Worm (Caenorhabditis elegans): Measurements from ENCODE around the gene madf-4.

madf-4 gene

DNA sequence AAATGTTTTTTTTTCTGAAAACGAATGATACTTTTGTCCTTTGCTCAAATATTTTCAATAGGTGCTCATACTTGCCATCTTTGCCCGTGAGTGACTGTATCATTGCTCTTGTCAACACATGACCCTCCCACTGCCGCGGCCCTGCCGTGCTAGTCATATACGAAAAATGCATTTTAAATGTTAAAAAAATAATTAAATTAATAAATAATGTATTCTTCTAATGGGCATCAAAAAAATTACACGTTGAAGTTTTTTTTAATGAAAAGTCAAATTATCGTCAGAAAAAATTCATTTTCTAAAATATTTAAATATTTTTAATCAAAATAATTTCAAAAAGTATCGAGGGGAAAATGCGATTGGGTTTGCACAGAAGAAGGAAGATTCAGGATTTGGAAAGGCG is 39.8 kb downstream of the madf-4 start, which contains the start of gene C50H2.7:
Gene C50H2.7 (plus strand): TSS at position 301 of the 400 bp plus-strand sequence.
- no peak for TF ChIP-seq klf-2 (GFP tag; conservative IDR thresholded peaks at IDR 0.05)
- no peak for TF ChIP-seq med-1 (GFP tag; optimal IDR thresholded peaks at IDR 0.05; ENCODE audit: insufficient read depth)
- no peak for TF ChIP-seq flt-1 (GFP tag; IDR thresholded peaks at IDR 0.05)
- no peak for TF ChIP-seq ztf-29 (GFP tag; IDR thresholded peaks at IDR 0.05)
- TF ChIP-seq ztf-23 (GFP tag; IDR thresholded peaks at IDR 0.05): no peak
- TF ChIP-seq cog-1 (tag; optimal IDR thresholded peaks at IDR 0.05): no peak
- no peak for TF ChIP-seq T22C8.4 (GFP tag; IDR thresholded peaks at IDR 0.05)
- TF ChIP-seq tab-1 (GFP tag; IDR thresholded peaks at IDR 0.05): no peak
- no peak for TF ChIP-seq ref-1 (GFP tag; conservative IDR thresholded peaks at IDR 0.05)

DNA sequence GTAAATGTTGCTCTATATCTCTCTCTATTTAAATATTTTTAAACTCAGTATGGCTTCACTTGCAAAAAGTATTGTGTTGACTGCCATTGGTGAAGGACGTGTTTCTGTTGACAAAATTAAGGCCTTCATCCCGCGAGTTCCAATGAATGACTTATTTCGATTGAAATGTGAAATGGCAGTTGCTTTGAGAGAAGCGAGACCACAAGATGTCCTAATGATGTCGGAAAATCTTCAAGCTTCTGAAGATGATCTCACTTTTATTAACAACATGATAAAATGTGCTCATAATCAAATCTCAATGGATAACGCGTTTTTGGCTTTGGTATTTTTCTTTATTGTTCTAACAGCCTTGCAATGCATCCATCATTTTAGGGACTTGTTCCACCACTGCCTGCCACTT is 41.0 kb downstream of the madf-4 start, which contains the start of gene ceh-75:
Gene ceh-75 (plus strand): TSS at position 50 of the 400 bp plus-strand sequence.
- TF ChIP-seq T22C8.4 (GFP tag; IDR thresholded peaks at IDR 0.05) (no peak), klf-2 (GFP tag; conservative IDR thresholded peaks at IDR 0.05) (no peak), med-1 (GFP tag; optimal IDR thresholded peaks at IDR 0.05; ENCODE audit: insufficient read depth) (no peak), ztf-23 (GFP tag; IDR thresholded peaks at IDR 0.05) (no peak), tab-1 (GFP tag; IDR thresholded peaks at IDR 0.05) (no peak), flt-1 (GFP tag; IDR thresholded peaks at IDR 0.05) (no peak), ref-1 (GFP tag; conservative IDR thresholded peaks at IDR 0.05) (no peak), cog-1 (tag; optimal IDR thresholded peaks at IDR 0.05) (no peak), ztf-29 (GFP tag; IDR thresholded peaks at IDR 0.05) (no peak)

DNA sequence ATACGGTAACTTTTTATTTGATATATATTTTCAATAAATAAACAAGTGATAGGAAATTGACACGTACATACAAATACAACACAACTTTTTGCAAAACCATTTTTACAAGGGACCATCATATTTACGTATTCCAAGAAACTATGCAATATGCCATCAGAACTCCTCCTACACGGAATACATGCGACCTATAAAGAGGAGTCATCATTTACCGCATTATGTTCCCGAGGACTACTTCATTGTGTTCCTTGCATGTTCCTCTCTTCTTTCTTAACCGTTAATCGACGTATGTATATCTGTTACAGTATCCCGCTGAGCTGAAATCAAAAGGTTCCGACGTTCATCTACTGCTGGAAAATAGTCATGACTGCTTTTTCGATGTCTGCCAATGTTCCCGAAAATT is 43.9 kb downstream of the madf-4 start, which contains the start of gene C50H2.5:
Gene C50H2.5 (plus strand): TSS at position 301 of the 400 bp plus-strand sequence.
- TF ChIP-seq ref-1 (GFP tag; conservative IDR thresholded peaks at IDR 0.05) (no peak), med-1 (GFP tag; optimal IDR thresholded peaks at IDR 0.05; ENCODE audit: insufficient read depth) (no peak), flt-1 (GFP tag; IDR thresholded peaks at IDR 0.05) (no peak)

DNA sequence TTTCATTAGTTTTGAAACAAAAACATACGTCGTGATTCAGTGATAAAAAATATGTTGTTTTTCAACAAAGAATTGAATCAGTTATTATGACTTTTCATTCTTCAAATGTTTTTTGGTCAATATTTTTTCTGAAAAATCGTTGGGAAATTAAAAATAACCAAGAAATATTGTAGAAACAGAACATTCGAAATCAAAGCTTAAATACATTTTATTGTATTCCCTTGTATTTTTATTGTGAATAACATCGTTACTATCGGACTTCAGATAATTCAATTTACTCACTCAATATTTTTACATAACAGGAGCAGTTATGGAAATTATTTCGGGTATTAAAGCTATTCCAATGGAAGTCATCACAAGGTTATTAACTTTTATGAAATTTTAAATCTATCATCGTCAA is 45.6 kb downstream of the madf-4 start, which contains the start of gene C50H2.4:
Gene C50H2.4 (plus strand): TSS at position 301 of the 400 bp plus-strand sequence.
- TF ChIP-seq T22C8.4 (GFP tag; IDR thresholded peaks at IDR 0.05) (no peak), ztf-23 (GFP tag; IDR thresholded peaks at IDR 0.05) (no peak), tab-1 (GFP tag; IDR thresholded peaks at IDR 0.05) (no peak), ztf-29 (GFP tag; IDR thresholded peaks at IDR 0.05) (no peak), ref-1 (GFP tag; conservative IDR thresholded peaks at IDR 0.05) (no peak), flt-1 (GFP tag; IDR thresholded peaks at IDR 0.05) (no peak), med-1 (GFP tag; optimal IDR thresholded peaks at IDR 0.05; ENCODE audit: insufficient read depth) (no peak), cog-1 (tag; optimal IDR thresholded peaks at IDR 0.05) (no peak), klf-2 (GFP tag; conservative IDR thresholded peaks at IDR 0.05) (no peak)

DNA sequence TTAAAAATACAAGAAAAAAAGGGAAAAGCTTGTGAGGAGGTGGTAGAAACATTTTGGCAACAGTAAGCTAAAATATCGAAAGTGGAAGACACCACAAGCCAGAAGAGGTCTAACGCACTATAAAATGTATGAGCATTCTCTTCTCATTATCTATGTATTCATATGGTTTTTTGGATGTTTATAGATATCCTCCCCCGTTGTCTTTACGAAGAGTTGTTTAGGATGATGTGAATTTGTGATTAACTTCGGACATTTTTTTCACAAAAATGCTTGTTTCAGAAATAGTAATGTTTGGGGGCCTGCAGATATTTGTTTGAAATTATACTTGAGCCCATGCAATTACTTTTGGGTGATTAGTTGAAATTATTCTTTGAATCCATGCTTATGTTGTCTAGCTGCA is 47.3 kb downstream of the madf-4 start, which contains the start of gene mec-9:
Gene mec-9 (minus strand): TSS at position 101 of the 400 bp plus-strand sequence.
- no peak for TF ChIP-seq tab-1 (GFP tag; IDR thresholded peaks at IDR 0.05)
- TF ChIP-seq ref-1 (GFP tag; conservative IDR thresholded peaks at IDR 0.05): no peak
- TF ChIP-seq flt-1 (GFP tag; IDR thresholded peaks at IDR 0.05): no peak
- TF ChIP-seq med-1 (GFP tag; optimal IDR thresholded peaks at IDR 0.05; ENCODE audit: insufficient read depth): no peak
- no peak for TF ChIP-seq klf-2 (GFP tag; conservative IDR thresholded peaks at IDR 0.05)
- no peak for TF ChIP-seq cog-1 (tag; optimal IDR thresholded peaks at IDR 0.05)
- TF ChIP-seq ztf-29 (GFP tag; IDR thresholded peaks at IDR 0.05): no peak
- TF ChIP-seq T22C8.4 (GFP tag; IDR thresholded peaks at IDR 0.05): no peak
- TF ChIP-seq ztf-23 (GFP tag; IDR thresholded peaks at IDR 0.05): no peak

DNA sequence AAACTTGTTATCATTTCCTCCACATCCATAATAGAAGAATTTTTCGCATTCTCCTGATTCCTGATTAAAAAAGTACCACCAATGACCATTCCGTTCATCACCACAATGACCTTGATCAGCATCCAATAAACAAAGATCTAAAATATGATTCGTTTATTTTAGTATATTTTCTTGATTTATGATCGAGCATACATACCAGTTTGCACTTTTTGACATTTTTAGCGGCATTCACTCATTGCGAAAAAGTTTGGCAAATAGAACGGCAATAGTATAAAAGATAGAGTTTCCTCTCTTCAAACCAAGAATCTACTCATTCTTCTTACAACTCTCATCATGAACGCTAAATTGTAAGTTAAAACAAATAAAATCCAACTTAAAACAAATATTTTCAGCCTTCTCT is 48.4 kb downstream of the madf-4 start, which contains the start of gene fipr-10:
Gene fipr-10 (plus strand): TSS at position 301 of the 400 bp plus-strand sequence.
- TF ChIP-seq T22C8.4 (GFP tag; IDR thresholded peaks at IDR 0.05): no peak
- no peak for TF ChIP-seq klf-2 (GFP tag; conservative IDR thresholded peaks at IDR 0.05)
- no peak for TF ChIP-seq ztf-29 (GFP tag; IDR thresholded peaks at IDR 0.05)
- no peak for TF ChIP-seq flt-1 (GFP tag; IDR thresholded peaks at IDR 0.05)

DNA sequence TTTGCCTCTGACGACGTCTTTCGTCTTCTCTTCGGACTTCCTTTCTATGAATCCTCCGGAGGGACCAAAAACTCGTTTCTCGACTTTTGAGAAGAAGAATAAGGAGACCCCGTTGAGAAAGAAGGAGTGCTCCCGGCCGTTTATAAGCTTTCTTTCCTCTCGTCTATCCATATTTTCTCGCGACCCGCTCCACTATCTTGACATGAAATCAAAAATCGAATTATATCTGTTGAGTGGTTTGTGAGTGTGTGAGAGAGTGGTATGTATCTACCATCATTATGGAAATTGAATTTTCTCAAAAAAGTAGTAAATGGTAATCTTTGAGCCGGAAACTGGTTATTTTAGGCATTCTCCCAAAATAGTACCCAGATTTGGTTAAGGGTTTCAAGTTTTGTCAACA is 51.1 kb downstream of the madf-4 start:
- no peak for TF ChIP-seq klf-2 (GFP tag; conservative IDR thresholded peaks at IDR 0.05)
- no peak for TF ChIP-seq T22C8.4 (GFP tag; IDR thresholded peaks at IDR 0.05)
- TF ChIP-seq ztf-29 (GFP tag; IDR thresholded peaks at IDR 0.05): no peak
- no peak for TF ChIP-seq tab-1 (GFP tag; IDR thresholded peaks at IDR 0.05)
- TF ChIP-seq ztf-23 (GFP tag; IDR thresholded peaks at IDR 0.05): no peak
- no peak for TF ChIP-seq ref-1 (GFP tag; conservative IDR thresholded peaks at IDR 0.05)
- TF ChIP-seq med-1 (GFP tag; optimal IDR thresholded peaks at IDR 0.05; ENCODE audit: insufficient read depth): no peak
- no peak for TF ChIP-seq cog-1 (tag; optimal IDR thresholded peaks at IDR 0.05)
- no peak for TF ChIP-seq flt-1 (GFP tag; IDR thresholded peaks at IDR 0.05)

Data from whole organism, midembryonic.